Worm (Caenorhabditis elegans): ENCODE results near the gene nlp-82.
A peak's percentile ranks its signal among the peaks of the same experiment; 100 is the strongest.

The nlp-82 gene

ce11 chrII:9291632-9292031, 37.5 kb upstream of the nlp-82 start, which contains the start of gene acs-7:
TSS of gene acs-7 (plus strand) at chrII:9292017.
- TF ChIP-seq nhr-237 (tag; optimal IDR thresholded peaks at IDR 0.05) (no peak), pha-4 (tag; optimal IDR thresholded peaks at IDR 0.05) (peak; percentile 64), elt-1 (tag; optimal IDR thresholded peaks at IDR 0.05) (no peak), jun-1 (tag; optimal IDR thresholded peaks at IDR 0.05) (peak; percentile 64), pqm-1 (tag; optimal IDR thresholded peaks at IDR 0.05) (peak; percentile 99), nhr-76 (tag; optimal IDR thresholded peaks at IDR 0.05) (peak; percentile 81), unc-39 (tag; optimal IDR thresholded peaks at IDR 0.05) (no peak), sea-2 (GFP tag; optimal IDR thresholded peaks at IDR 0.05) (no peak), R02D3.7 (tag; optimal IDR thresholded peaks at IDR 0.05) (no peak), daf-12 (tag; optimal IDR thresholded peaks at IDR 0.05) (no peak), nfya-1 (tag; optimal IDR thresholded peaks at IDR 0.05; ENCODE audit: insufficient read depth) (peak; percentile 34), elt-2 (tag; optimal IDR thresholded peaks at IDR 0.05) (peak; percentile 98), egl-27 (tag; optimal IDR thresholded peaks at IDR 0.05) (no peak)

DNA sequence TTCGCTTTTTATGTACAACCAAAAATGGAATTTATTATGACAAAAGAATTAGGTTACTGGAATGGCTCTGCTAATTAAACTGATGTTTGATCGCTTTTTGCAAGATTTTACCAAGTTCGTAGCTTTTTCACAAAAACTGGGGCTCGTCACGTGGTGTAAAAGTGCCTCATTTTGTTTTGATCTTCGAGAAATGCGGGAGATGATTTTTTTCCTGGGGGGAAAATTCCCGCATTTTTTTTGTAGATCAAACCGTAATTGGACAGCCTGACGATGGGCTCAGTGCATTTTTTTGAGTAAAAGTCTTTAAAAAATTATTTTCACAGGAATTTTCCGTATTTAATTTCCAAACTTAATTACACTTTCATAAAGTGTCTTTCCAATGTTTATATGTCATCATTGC, 35.0 kb upstream of the nlp-82 start:
- TF ChIP-seq nhr-11 (tag; optimal IDR thresholded peaks at IDR 0.05) = no peak
- no peak for TF ChIP-seq elt-3 (tag; optimal IDR thresholded peaks at IDR 0.05)
- no peak for TF ChIP-seq ZK546.5 (tag; optimal IDR thresholded peaks at IDR 0.05)
- no peak for TF ChIP-seq ztf-11 (tag; optimal IDR thresholded peaks at IDR 0.05)
- TF ChIP-seq ztf-4 (tag; optimal IDR thresholded peaks at IDR 0.05) = no peak
- TF ChIP-seq egl-5 (tag; optimal IDR thresholded peaks at IDR 0.05) = no peak
- no peak for TF ChIP-seq eor-1 (tag; optimal IDR thresholded peaks at IDR 0.05)
- no peak for TF ChIP-seq zag-1 (tag; optimal IDR thresholded peaks at IDR 0.05)
- no peak for TF ChIP-seq aly-2 (tag; optimal IDR thresholded peaks at IDR 0.05)
- TF ChIP-seq daf-12 (tag; optimal IDR thresholded peaks at IDR 0.05) = no peak
- TF ChIP-seq pqm-1 (tag; optimal IDR thresholded peaks at IDR 0.05) = no peak
- no peak for TF ChIP-seq nhr-67 (tag; optimal IDR thresholded peaks at IDR 0.05)
- TF ChIP-seq skn-1 (tag; optimal IDR thresholded peaks at IDR 0.05) = no peak
- TF ChIP-seq ceh-16 (tag; optimal IDR thresholded peaks at IDR 0.05) = no peak
- no peak for TF ChIP-seq elt-2 (tag; optimal IDR thresholded peaks at IDR 0.05)
- no peak for TF ChIP-seq ama-1 (optimal IDR thresholded peaks at IDR 0.05)
- TF ChIP-seq fkh-2 (tag; optimal IDR thresholded peaks at IDR 0.05) = no peak

DNA sequence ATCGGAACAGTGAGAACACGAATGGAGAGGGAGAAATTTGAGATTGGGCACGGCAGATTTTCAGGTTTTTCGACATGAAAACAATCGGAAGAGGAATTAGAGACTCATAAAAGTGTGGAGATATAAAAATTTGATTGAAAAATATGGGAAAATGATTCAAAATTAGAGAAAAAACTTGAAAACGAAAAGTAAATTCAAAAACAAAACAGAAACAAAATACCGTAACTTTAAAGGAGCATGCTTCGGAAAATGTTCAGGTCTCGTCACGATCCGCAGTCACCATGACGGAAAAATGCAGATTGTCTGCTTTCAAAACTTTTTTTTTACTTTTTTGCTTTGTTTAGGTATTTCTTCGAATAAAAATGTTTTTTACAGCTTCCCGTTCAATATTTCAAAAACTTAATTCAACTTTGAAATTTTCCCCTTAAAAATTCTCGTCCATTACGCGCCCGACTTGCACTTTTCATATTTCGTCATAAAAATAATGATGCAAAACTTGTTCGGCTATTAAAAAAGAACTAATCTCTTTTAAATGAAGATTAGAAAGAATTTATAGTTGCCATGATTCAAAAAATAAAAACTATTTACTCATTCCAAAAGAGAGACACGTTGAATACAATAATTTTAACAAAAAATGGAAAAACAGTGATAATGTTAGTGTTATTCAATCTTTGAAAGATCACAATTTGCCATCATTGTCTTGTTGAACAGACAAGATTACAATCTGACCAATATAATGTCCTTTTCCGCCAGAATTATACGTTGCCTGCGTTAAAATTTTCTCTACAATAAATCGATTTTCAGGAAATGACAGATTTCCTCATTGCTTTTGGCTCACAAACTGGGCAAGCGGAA, 31.3 kb upstream of the nlp-82 start, which contains the start of gene mtrr-1:
mtrr-1 (plus strand) TSS at position 805 of the 855 bp plus-strand sequence.
- TF ChIP-seq nhr-77 (tag; optimal IDR thresholded peaks at IDR 0.05) = no peak
- no peak for TF ChIP-seq eor-1 (tag; optimal IDR thresholded peaks at IDR 0.05)
- no peak for TF ChIP-seq ZK546.5 (tag; optimal IDR thresholded peaks at IDR 0.05)
- TF ChIP-seq nhr-43 (tag; optimal IDR thresholded peaks at IDR 0.05; ENCODE audit: poor library complexity, severe bottlenecking) = peak; percentile 25
- no peak for TF ChIP-seq nhr-237 (tag; optimal IDR thresholded peaks at IDR 0.05)
- TF ChIP-seq nfya-1 (tag; optimal IDR thresholded peaks at IDR 0.05; ENCODE audit: insufficient read depth) = peak; percentile 55
- TF ChIP-seq ceh-82 (tag; optimal IDR thresholded peaks at IDR 0.05) = no peak
- peak; percentile 38 for TF ChIP-seq nhr-25 (tag; optimal IDR thresholded peaks at IDR 0.05)
- TF ChIP-seq lsy-12 (tag; optimal IDR thresholded peaks at IDR 0.05) = no peak
- TF ChIP-seq unc-62 (GFP tag; optimal IDR thresholded peaks at IDR 0.05) = no peak
- no peak for TF ChIP-seq elt-3 (tag; optimal IDR thresholded peaks at IDR 0.05)
- no peak for TF ChIP-seq R02D3.7 (tag; optimal IDR thresholded peaks at IDR 0.05)
- no peak for TF ChIP-seq elt-1 (tag; optimal IDR thresholded peaks at IDR 0.05)
- TF ChIP-seq hmg-11 (tag; optimal IDR thresholded peaks at IDR 0.05) = no peak
- TF ChIP-seq ceh-28 (tag; optimal IDR thresholded peaks at IDR 0.05) = peak; percentile 10
- no peak for TF ChIP-seq egl-5 (tag; optimal IDR thresholded peaks at IDR 0.05)
- no peak for TF ChIP-seq tbx-2 (tag; optimal IDR thresholded peaks at IDR 0.05)
- no peak for TF ChIP-seq ztf-4 (tag; optimal IDR thresholded peaks at IDR 0.05)
- TF ChIP-seq skn-1 (tag; optimal IDR thresholded peaks at IDR 0.05) = no peak
- TF ChIP-seq unc-39 (tag; optimal IDR thresholded peaks at IDR 0.05) = no peak
- TF ChIP-seq sea-2 (GFP tag; optimal IDR thresholded peaks at IDR 0.05) = no peak
- TF ChIP-seq nhr-67 (tag; optimal IDR thresholded peaks at IDR 0.05) = no peak
- TF ChIP-seq fkh-10 (GFP tag; optimal IDR thresholded peaks at IDR 0.05) = no peak
- TF ChIP-seq fos-1 (tag; optimal IDR thresholded peaks at IDR 0.05) = no peak
- TF ChIP-seq ceh-9 (tag; optimal IDR thresholded peaks at IDR 0.05) = no peak
- no peak for TF ChIP-seq pha-4 (tag; optimal IDR thresholded peaks at IDR 0.05)
- peak; percentile 44 for TF ChIP-seq nhr-23 (tag; optimal IDR thresholded peaks at IDR 0.05)
- TF ChIP-seq aly-2 (tag; optimal IDR thresholded peaks at IDR 0.05) = no peak
- TF ChIP-seq nhr-11 (tag; optimal IDR thresholded peaks at IDR 0.05) = no peak
- TF ChIP-seq nhr-28 (tag; optimal IDR thresholded peaks at IDR 0.05) = no peak
- no peak for TF ChIP-seq lin-15B (tag; optimal IDR thresholded peaks at IDR 0.05)
- TF ChIP-seq nhr-12 (tag; optimal IDR thresholded peaks at IDR 0.05) = no peak
- no peak for TF ChIP-seq nhr-76 (tag; optimal IDR thresholded peaks at IDR 0.05)
- TF ChIP-seq daf-12 (tag; optimal IDR thresholded peaks at IDR 0.05) = no peak
- TF ChIP-seq snpc-4 (tag; optimal IDR thresholded peaks at IDR 0.05) = no peak
- TF ChIP-seq lin-39 (tag; optimal IDR thresholded peaks at IDR 0.05) = peak; percentile 34
- no peak for TF ChIP-seq fkh-2 (tag; optimal IDR thresholded peaks at IDR 0.05)
- no peak for TF ChIP-seq jun-1 (tag; optimal IDR thresholded peaks at IDR 0.05)
- no peak for TF ChIP-seq elt-2 (tag; optimal IDR thresholded peaks at IDR 0.05)
- no peak for TF ChIP-seq zag-1 (tag; optimal IDR thresholded peaks at IDR 0.05)
- no peak for TF ChIP-seq ztf-11 (tag; optimal IDR thresholded peaks at IDR 0.05)
